Worm (Caenorhabditis elegans) whole organism, late embryonic: Measurements from ENCODE around the gene cdf-2.

Source experiments
- K09A11.1 ChIP-seq: sonication (generic microtip); optimal IDR thresholded peaks from 2 replicates; lab custom pipeline; 2017; ENCODE audit warnings: antibody characterized with exemption, mild to moderate bottlenecking, missing genetic modification characterization, missing compliant biosample characterization; ENCODE audit not compliant: insufficient read depth
- ama-1 ChIP-seq: fragments of 150-350 bp; optimal IDR thresholded peaks from 2 replicates; lab custom pipeline; 2014
- ceh-24 ChIP-seq: sonication (generic microtip); optimal IDR thresholded peaks from 2 replicates; lab custom pipeline; 2016; ENCODE audit warnings: mild to moderate bottlenecking, missing genetic modification characterization, missing compliant biosample characterization
- ceh-34 ChIP-seq: sonication (generic microtip); optimal IDR thresholded peaks from 2 replicates; lab custom pipeline; 2016; ENCODE audit warnings: mild to moderate bottlenecking, missing genetic modification characterization, missing compliant biosample characterization
- elt-2 ChIP-seq: sonication (generic microtip); optimal IDR thresholded peaks from 2 replicates; lab custom pipeline; 2016; ENCODE audit warnings: missing genetic modification reagents, missing genetic modification characterization, missing compliant biosample characterization
- fkh-10 ChIP-seq: fragments of 150-350 bp; optimal IDR thresholded peaks from 2 replicates; lab custom pipeline; 2014; ENCODE audit warnings: missing biosample characterization, missing genetic modification reagents, missing genetic modification characterization
- hlh-30 ChIP-seq: sonication (generic microtip); optimal IDR thresholded peaks from 2 replicates; lab custom pipeline; 2017; ENCODE audit warnings: antibody characterized with exemption, missing genetic modification characterization, missing compliant biosample characterization; ENCODE audit not compliant: insufficient read depth
- nfya-1 ChIP-seq: sonication (generic microtip); optimal IDR thresholded peaks from 2 replicates; lab custom pipeline; 2017; ENCODE audit warnings: missing genetic modification characterization, mild to moderate bottlenecking, missing compliant biosample characterization, antibody characterized with exemption, moderate library complexity
- pat-9 ChIP-seq: fragments of 200-800 bp; sonication (Bioruptor generic); optimal IDR thresholded peaks from 2 replicates; lab custom pipeline; 2018; ENCODE audit warnings: mild to moderate bottlenecking, missing genetic modification characterization, moderate library complexity, missing compliant biosample characterization
- pha-2 ChIP-seq: sonication (generic microtip); optimal IDR thresholded peaks from 2 replicates; lab custom pipeline; 2017; ENCODE audit warnings: mild to moderate bottlenecking, missing genetic modification characterization, missing compliant biosample characterization
- pha-4 ChIP-seq: fragments of 150-350 bp; optimal IDR thresholded peaks from 2 replicates; lab custom pipeline; 2018; ENCODE audit warnings: missing biosample characterization, missing genetic modification reagents, missing genetic modification characterization
- pqm-1 ChIP-seq: sonication (generic microtip); optimal IDR thresholded peaks from 2 replicates; lab custom pipeline; 2016; ENCODE audit warnings: missing genetic modification characterization, missing compliant biosample characterization
- unc-55 ChIP-seq: sonication (generic microtip); optimal IDR thresholded peaks from 2 replicates; lab custom pipeline; 2017; ENCODE audit warnings: missing biosample characterization, missing genetic modification reagents, missing genetic modification characterization

DNA sequence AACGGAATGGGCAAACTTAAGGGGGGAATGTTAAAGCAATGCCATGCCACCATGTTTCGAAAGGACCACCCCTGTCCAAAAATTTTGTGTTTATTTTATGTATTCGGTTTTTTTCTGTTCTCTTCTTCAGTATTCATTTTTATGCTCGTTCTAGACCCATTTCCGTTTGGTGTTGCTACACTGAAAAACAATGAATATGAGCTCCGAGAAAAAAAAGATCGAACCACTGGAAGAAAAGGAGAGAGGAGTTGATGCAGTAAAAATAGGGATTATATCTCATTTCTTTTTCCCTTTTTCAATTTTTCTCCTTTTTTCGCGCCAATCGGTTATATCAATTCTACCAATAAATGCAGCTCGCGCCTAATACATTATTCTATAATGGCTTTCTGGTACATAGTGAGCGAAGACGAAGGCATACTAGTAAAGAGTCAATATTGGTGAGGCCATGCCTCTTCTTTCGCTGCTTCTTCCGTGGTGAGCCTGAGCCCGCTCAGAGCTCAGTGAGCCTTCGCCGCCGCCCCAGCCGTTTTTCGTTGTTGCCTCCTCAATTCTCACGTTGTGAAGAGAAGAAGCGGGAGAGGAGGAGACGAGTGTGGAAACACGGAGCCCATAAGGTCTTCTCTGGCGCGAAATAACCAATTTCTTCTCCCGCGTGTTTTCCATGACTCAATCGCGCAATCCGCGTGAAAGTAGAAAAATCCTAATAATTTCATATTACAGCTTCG, 26.6 kb downstream of the cdf-2 start:
- TF ChIP-seq K09A11.1 (tag; lab: Kevin White, UChicago) (no peak), ceh-34 (tag; lab: Kevin White, UChicago) (no peak), pqm-1 (no peak), pha-2 (tag; lab: Kevin White, UChicago) (no peak), unc-55 (GFP tag; lab: Kevin White, UChicago) (no peak), elt-2 (no peak), fkh-10 (GFP tag; lab: Kevin White, UChicago) (no peak), ama-1 (lab: Kevin White, UChicago) (no peak), pha-4 (tag; lab: Kevin White, UChicago) (no peak), ceh-24 (tag; lab: Kevin White, UChicago) (no peak), hlh-30 (tag; lab: Kevin White, UChicago) (no peak), pat-9 (no peak), nfya-1 (no peak)
